Fruit fly (Drosophila melanogaster) whole organism, prepupa: ENCODE measurements around the gene Pss.
A peak's percentile ranks its signal among the peaks of the same experiment; 100 is the strongest.

Source experiments
- CG10631 ChIP-seq: fragments of 200-800 bp; sonication (Bioruptor generic); optimal IDR thresholded peaks from 2 replicates; lab custom pipeline; 2016; ENCODE audit warnings: missing biosample characterization, missing genetic modification characterization
- CG10669 ChIP-seq: fragments of 200-800 bp; sonication (Bioruptor generic); optimal IDR thresholded peaks from 3 replicates; lab custom pipeline; 2018; ENCODE audit warnings: missing biosample characterization, mild to moderate bottlenecking, missing genetic modification characterization, moderate library complexity
- CG11902 ChIP-seq: fragments of 200-800 bp; sonication (Bioruptor generic); optimal IDR thresholded peaks from 3 replicates; lab custom pipeline; 2016; ENCODE audit warnings: missing biosample characterization, missing genetic modification characterization
- CG15336 ChIP-seq: fragments of 200-800 bp; sonication (Bioruptor generic); IDR thresholded peaks from 2 replicates; pipeline ENCODE4 v1.3.6; 2022; ENCODE audit warnings: missing biosample characterization, missing genetic modification characterization
- CG16779 ChIP-seq: fragments of 200-800 bp; sonication (Bioruptor generic); optimal IDR thresholded peaks from 3 replicates; lab custom pipeline; 2017; ENCODE audit warnings: missing biosample characterization, mild to moderate bottlenecking, missing genetic modification characterization
- CG3032 ChIP-seq: fragments of 200-800 bp; optimal IDR thresholded peaks from 2 replicates; lab custom pipeline; 2019; ENCODE audit warnings: missing biosample characterization, mild to moderate bottlenecking, missing genetic modification characterization, moderate library complexity
- CG31627 ChIP-seq: fragments of 200-800 bp; sonication (Bioruptor generic); optimal IDR thresholded peaks from 3 replicates; lab custom pipeline; 2016; ENCODE audit warnings: missing biosample characterization, missing genetic modification characterization
- CG32006 ChIP-seq: fragments of 200-800 bp; sonication (Bioruptor generic); optimal IDR thresholded peaks from 3 replicates; lab custom pipeline; 2017; ENCODE audit warnings: missing biosample characterization, mild to moderate bottlenecking, missing genetic modification characterization
- CG34406 ChIP-seq: fragments of 200-800 bp; sonication (Bioruptor generic); optimal IDR thresholded peaks from 3 replicates; lab custom pipeline; 2016; ENCODE audit warnings: missing biosample characterization, missing genetic modification characterization
- CG3919 ChIP-seq: fragments of 200-800 bp; sonication (Bioruptor generic); optimal IDR thresholded peaks from 3 replicates; lab custom pipeline; 2016; ENCODE audit warnings: missing biosample characterization, missing genetic modification characterization
- CG6163 ChIP-seq: fragments of 200-800 bp; sonication (Bioruptor generic); IDR thresholded peaks from 3 replicates; pipeline ENCODE4 v1.3.6; 2022; ENCODE audit warnings: missing biosample characterization, missing genetic modification characterization
- CG6276 ChIP-seq: fragments of 200-800 bp; sonication (Bioruptor generic); optimal IDR thresholded peaks from 2 replicates; lab custom pipeline; 2017; ENCODE audit warnings: missing biosample characterization, mild to moderate bottlenecking, missing genetic modification characterization
- CG6808 ChIP-seq: fragments of 200-800 bp; sonication (Bioruptor generic); optimal IDR thresholded peaks from 3 replicates; lab custom pipeline; 2017; ENCODE audit warnings: missing biosample characterization, missing genetic modification characterization, mild to moderate bottlenecking, moderate library complexity, missing genetic modification reagents
- CG6854 ChIP-seq: fragments of 200-800 bp; sonication (Bioruptor generic); optimal IDR thresholded peaks from 2 replicates; lab custom pipeline; 2017; ENCODE audit warnings: missing biosample characterization, mild to moderate bottlenecking, missing genetic modification characterization
- CG8119 ChIP-seq: fragments of 200-800 bp; sonication (Bioruptor generic); IDR thresholded peaks from 3 replicates; pipeline ENCODE4 v1.3.6; 2022; ENCODE audit warnings: missing biosample characterization, missing genetic modification characterization
- CG8319 ChIP-seq: fragments of 200-800 bp; sonication (Bioruptor generic); optimal IDR thresholded peaks from 3 replicates; lab custom pipeline; 2016; ENCODE audit warnings: missing biosample characterization, missing genetic modification characterization
- CG8632 ChIP-seq: fragments of 200-800 bp; sonication (Bioruptor generic); optimal IDR thresholded peaks from 3 replicates; lab custom pipeline; 2016; ENCODE audit warnings: missing biosample characterization, missing genetic modification characterization
- Eip75B ChIP-seq: fragments of 200-800 bp; sonication (Bioruptor generic); optimal IDR thresholded peaks from 3 replicates; lab custom pipeline; 2016; ENCODE audit warnings: missing biosample characterization, missing genetic modification characterization
- Eip78C ChIP-seq: fragments of 200-800 bp; sonication (Bioruptor generic); peaks from one replicate; lab custom pipeline; 2016; ENCODE audit warnings: missing biosample characterization, missing genetic modification characterization
- Eip93F ChIP-seq: fragments of 200-800 bp; sonication (Bioruptor generic); optimal IDR thresholded peaks from 2 replicates; lab custom pipeline; 2016; ENCODE audit warnings: missing biosample characterization, mild to moderate bottlenecking, missing genetic modification characterization
- Ets21C ChIP-seq: fragments of 200-800 bp; sonication (Bioruptor generic); optimal IDR thresholded peaks from 3 replicates; lab custom pipeline; 2016; ENCODE audit warnings: missing biosample characterization, missing genetic modification characterization
- Ets96B ChIP-seq: fragments of 200-800 bp; optimal IDR thresholded peaks from 2 replicates; lab custom pipeline; 2019; ENCODE audit warnings: missing biosample characterization, mild to moderate bottlenecking, missing genetic modification characterization, moderate library complexity
- Hr39 ChIP-seq: fragments of 200-800 bp; sonication (Bioruptor generic); optimal IDR thresholded peaks from 2 replicates; lab custom pipeline; 2016; ENCODE audit warnings: missing biosample characterization, missing genetic modification characterization
- Hr4 ChIP-seq: fragments of 200-800 bp; sonication (Bioruptor generic); optimal IDR thresholded peaks from 3 replicates; lab custom pipeline; 2016; ENCODE audit warnings: missing biosample characterization, missing genetic modification characterization
- Lpt ChIP-seq: fragments of 200-800 bp; sonication (Bioruptor generic); optimal IDR thresholded peaks from 3 replicates; lab custom pipeline; 2016; ENCODE audit warnings: missing biosample characterization, missing genetic modification characterization
- Met ChIP-seq: fragments of 200-800 bp; sonication (Bioruptor generic); optimal IDR thresholded peaks from 3 replicates; lab custom pipeline; 2016; ENCODE audit warnings: missing biosample characterization, missing genetic modification characterization
- OdsH ChIP-seq: fragments of 200-800 bp; sonication (Bioruptor generic); optimal IDR thresholded peaks from 3 replicates; lab custom pipeline; 2016; ENCODE audit warnings: missing biosample characterization, missing genetic modification characterization
- Smox ChIP-seq: fragments of 200-800 bp; sonication (Bioruptor generic); optimal IDR thresholded peaks from 3 replicates; lab custom pipeline; 2016; ENCODE audit warnings: missing biosample characterization, missing genetic modification characterization
- Sox14 ChIP-seq: fragments of 200-800 bp; sonication (Bioruptor generic); optimal IDR thresholded peaks from 3 replicates; lab custom pipeline; 2016; ENCODE audit warnings: missing biosample characterization, missing genetic modification characterization
- cyc ChIP-seq: fragments of 200-800 bp; sonication (Bioruptor generic); optimal IDR thresholded peaks from 3 replicates; lab custom pipeline; 2016; ENCODE audit warnings: missing biosample characterization, missing genetic modification characterization
- dac ChIP-seq: fragments of 200-800 bp; sonication (Bioruptor generic); optimal IDR thresholded peaks from 2 replicates; lab custom pipeline; 2017; ENCODE audit warnings: missing biosample characterization, mild to moderate bottlenecking, missing genetic modification characterization
- dsx ChIP-seq: fragments of 200-800 bp; optimal IDR thresholded peaks from 3 replicates; lab custom pipeline; 2019; ENCODE audit warnings: missing biosample characterization, mild to moderate bottlenecking, missing genetic modification characterization, moderate library complexity; ENCODE audit not compliant: poor library complexity, severe bottlenecking
- eg ChIP-seq: fragments of 200-800 bp; sonication (Bioruptor generic); IDR thresholded peaks from 3 replicates; pipeline ENCODE4 v1.3.6; 2022; ENCODE audit warnings: missing biosample characterization, missing genetic modification characterization
- fd59A ChIP-seq: fragments of 200-800 bp; sonication (Bioruptor generic); optimal IDR thresholded peaks from 2 replicates; lab custom pipeline; 2017; ENCODE audit warnings: missing biosample characterization, mild to moderate bottlenecking, missing genetic modification characterization, missing genetic modification reagents
- lz ChIP-seq: fragments of 200-800 bp; sonication (Bioruptor generic); optimal IDR thresholded peaks from 3 replicates; lab custom pipeline; 2016; ENCODE audit warnings: missing biosample characterization, missing genetic modification characterization
- net ChIP-seq: fragments of 200-800 bp; sonication (Bioruptor generic); optimal IDR thresholded peaks from 3 replicates; lab custom pipeline; 2016; ENCODE audit warnings: missing biosample characterization, missing genetic modification characterization
- pdm3 ChIP-seq: fragments of 200-800 bp; sonication (Bioruptor generic); optimal IDR thresholded peaks from 3 replicates; lab custom pipeline; 2016; ENCODE audit warnings: missing biosample characterization, missing genetic modification characterization
- salr ChIP-seq, 2 experiments: fragments of 200-800 bp; sonication (Bioruptor generic); optimal IDR thresholded peaks; 3 replicates each; lab custom pipeline; 2016 to 2018; ENCODE audit warnings: missing biosample characterization in 2 of 2, missing genetic modification characterization in 2 of 2, mild to moderate bottlenecking in 1 of 2
- svp ChIP-seq: fragments of 200-800 bp; sonication (Bioruptor generic); peaks from one replicate; lab custom pipeline; 2016; ENCODE audit warnings: missing biosample characterization, missing genetic modification characterization

Pss gene

dm6 chr3L:20549358-20549757, 23.4 kb upstream of the Pss start (continued):
- TF ChIP-seq net (GFP tag; lab: Kevin White, UChicago) (peak; percentile 54), CG32006 (GFP tag; lab: Kevin White, UChicago) (peak; percentile 25), svp (GFP tag; lab: Kevin White, UChicago) (peak; percentile 85), CG31627 (GFP tag; lab: Kevin White, UChicago) (peak; percentile 68), Ets96B (tag; lab: Kevin White, UChicago) (peak; percentile 84), Ets21C (GFP tag; lab: Kevin White, UChicago) (peak; percentile 23), CG8632 (GFP tag; lab: Kevin White, UChicago) (peak; percentile 17), Lpt (GFP tag; lab: Kevin White, UChicago) (no peak), CG3919 (GFP tag; lab: Kevin White, UChicago) (peak; percentile 71), CG10669 (GFP tag; lab: Kevin White, UChicago) (peak; percentile 76)
- TF ChIP-seq, all 60 proteins: peak for 43

DNA sequence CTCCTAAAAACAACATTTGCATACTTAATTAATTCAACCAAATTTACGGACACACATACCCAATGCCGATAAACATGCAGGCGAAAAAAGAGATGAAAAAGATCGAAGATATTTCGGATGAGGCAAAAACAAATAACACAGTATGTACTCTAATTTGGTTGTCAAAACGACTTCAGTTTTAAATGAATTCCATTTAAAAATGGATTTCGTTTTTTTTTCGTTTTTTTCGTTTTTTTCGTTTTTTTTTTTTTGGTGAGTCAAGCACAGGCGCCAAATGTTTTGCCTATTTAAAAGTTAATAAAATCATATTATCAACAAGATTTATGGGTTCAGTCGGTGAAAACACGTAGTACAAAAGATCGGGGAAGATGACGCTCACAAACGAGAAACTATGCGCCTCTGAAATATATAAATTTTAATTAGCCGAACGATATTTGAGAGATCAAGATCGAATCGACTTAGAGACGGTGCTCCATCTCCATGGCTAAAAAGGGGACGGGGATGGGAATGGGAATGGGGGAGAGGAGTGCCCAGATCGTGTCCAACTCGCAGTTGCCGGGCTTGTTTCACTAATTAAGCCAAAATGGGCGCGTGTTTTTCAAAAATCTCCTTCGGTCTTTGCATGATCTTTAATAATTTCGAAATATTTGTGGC, 22.4 kb upstream of the Pss start:
- no peak for TF ChIP-seq CG6854 (GFP tag; lab: Kevin White, UChicago)
- TF ChIP-seq CG32006 (GFP tag; lab: Kevin White, UChicago), result no peak
- TF ChIP-seq svp (GFP tag; lab: Kevin White, UChicago), result no peak
- no peak for TF ChIP-seq OdsH (GFP tag; lab: Kevin White, UChicago)
- TF ChIP-seq CG3032, result no peak
- TF ChIP-seq dac (GFP tag; lab: Kevin White, UChicago), result no peak
- no peak for TF ChIP-seq CG3919 (GFP tag; lab: Kevin White, UChicago)
- no peak for TF ChIP-seq CG6163 (GFP tag; lab: Robert Waterston, UW)
- TF ChIP-seq CG11902 (GFP tag; lab: Kevin White, UChicago), result no peak

DNA sequence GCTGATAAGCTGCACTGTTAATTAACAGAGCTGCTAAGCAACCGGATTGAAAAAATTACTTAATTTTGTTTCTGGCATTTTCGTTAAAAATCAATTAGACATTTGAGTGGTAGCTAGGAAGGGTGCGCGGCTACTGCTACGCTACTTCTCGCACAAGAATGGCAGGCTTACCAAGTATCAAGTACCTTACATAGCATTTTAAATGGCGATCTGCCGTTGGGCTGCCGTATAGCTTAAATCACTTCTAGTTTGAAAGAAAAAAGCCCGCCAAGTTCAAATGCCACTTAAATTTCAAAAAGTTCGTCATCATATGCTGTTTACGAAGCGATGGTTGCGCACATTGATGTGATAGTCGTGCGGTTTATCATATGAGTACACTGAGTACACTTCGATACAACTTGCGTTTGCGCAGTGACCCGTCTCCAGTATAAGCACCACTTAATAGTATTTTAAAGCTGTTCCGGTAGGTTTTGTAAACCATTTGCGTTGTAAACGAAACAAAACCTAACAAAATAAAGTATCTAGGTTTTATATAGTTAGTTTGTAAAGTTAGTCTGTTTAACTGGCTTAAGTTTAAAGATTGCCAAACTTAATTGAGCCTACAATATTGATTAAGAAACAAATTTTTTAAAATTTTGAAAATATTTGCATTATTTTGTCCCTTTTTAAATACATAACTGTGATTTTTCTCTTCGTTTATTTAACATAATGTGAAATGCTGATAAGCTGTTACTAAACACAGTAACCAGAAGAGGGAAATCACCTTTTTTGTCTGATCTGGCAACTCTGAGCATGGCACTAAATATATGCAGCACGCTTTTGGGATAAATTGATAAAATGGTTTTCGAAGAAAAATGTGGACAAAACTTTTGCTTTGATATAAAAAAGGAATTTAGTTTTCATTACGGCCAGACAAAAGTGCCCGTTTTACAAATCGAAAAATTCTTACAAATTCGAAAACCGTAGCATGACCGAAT, 15.3 kb upstream of the Pss start:
- peak; percentile 52 for TF ChIP-seq Eip78C (GFP tag; lab: Kevin White, UChicago)
- no peak for TF ChIP-seq Smox (GFP tag; lab: Kevin White, UChicago)

- TF ChIP-seq CG6808 (GFP tag; lab: Kevin White, UChicago) (peak; percentile 61), CG34406 (GFP tag; lab: Kevin White, UChicago) (peak; percentile 85), Hr4 (GFP tag; lab: Kevin White, UChicago) (peak; percentile 87), salr (GFP tag; optimal IDR thresholded peaks at IDR 0.05; lab: Kevin White, UChicago) (peak in 1 of 2 experiments; percentile 56), CG10669 (GFP tag; lab: Kevin White, UChicago) (peak; percentile 70), Eip93F (GFP tag; lab: Kevin White, UChicago) (no peak), Sox14 (GFP tag; lab: Kevin White, UChicago) (peak; percentile 78), dsx (GFP tag; lab: Kevin White, UChicago) (peak; percentile 76), Hr39 (peak; percentile 55), cyc (GFP tag; lab: Kevin White, UChicago) (peak; percentile 59), fd59A (GFP tag; lab: Kevin White, UChicago) (peak; percentile 27), CG32006 (GFP tag; lab: Kevin White, UChicago) (peak; percentile 86), CG8319 (GFP tag; lab: Kevin White, UChicago) (peak; percentile 75), CG31627 (GFP tag; lab: Kevin White, UChicago) (peak; percentile 43), CG10631 (peak; percentile 71), Ets21C (GFP tag; lab: Kevin White, UChicago) (peak; percentile 51), CG8119 (GFP tag; lab: Robert Waterston, UW) (peak; percentile 89), CG6276 (GFP tag; lab: Kevin White, UChicago) (peak; percentile 86), lz (GFP tag; lab: Kevin White, UChicago) (peak; percentile 76), eg (peak; percentile 79), Eip75B (GFP tag; lab: Kevin White, UChicago) (peak; percentile 84), Ets96B (tag; lab: Kevin White, UChicago) (peak; percentile 81), OdsH (GFP tag; lab: Kevin White, UChicago) (peak; percentile 80), pdm3 (GFP tag; lab: Kevin White, UChicago) (peak; percentile 74), CG15336 (GFP tag; lab: Robert Waterston, UW) (peak; percentile 90), CG3032 (peak; percentile 65), Met (peak; percentile 84), CG16779 (tag; lab: Kevin White, UChicago) (peak; percentile 84)
Measured at dm6 chr3L:20540182-20540974, 14.4 kb upstream of the Pss start, which contains the start of gene Rcd2. TSS of gene Rcd2 (minus strand) at chr3L:20540417.
